Fruit fly (Drosophila melanogaster): Measurements from ENCODE around the gene CG10428.

DNA sequence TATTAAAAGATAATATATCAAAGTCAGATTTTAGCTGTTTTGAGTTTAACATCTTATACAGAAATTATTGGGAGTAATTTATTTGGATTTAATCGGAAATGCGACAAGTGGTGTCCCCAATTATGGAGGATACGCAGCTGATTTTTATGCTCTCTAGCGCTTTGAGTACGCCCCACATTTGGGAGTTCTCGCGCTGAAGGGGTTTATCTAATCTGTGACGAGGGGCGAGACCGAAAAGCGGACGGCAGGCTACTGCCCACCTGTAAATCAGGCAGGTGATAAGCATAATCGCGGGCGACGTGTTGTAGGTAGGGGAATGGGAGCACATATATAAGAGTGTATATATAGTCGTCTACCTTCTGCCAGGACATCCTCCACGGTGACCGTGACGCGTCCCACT lies 19.2 kb downstream of the CG10428 start:
- TF ChIP-seq Bdp1 (GFP tag; optimal IDR thresholded peaks at IDR 0.05) (no peak), CG10431 (GFP tag; optimal IDR thresholded peaks at IDR 0.05) (no peak), kni (GFP tag; optimal IDR thresholded peaks at IDR 0.05) (no peak), CG4424 (GFP tag; optimal IDR thresholded peaks at IDR 0.05) (no peak), sna (GFP tag; IDR thresholded peaks at IDR 0.05; ENCODE audit: partially characterized antibody) (no peak), org-1 (GFP tag; optimal IDR thresholded peaks at IDR 0.05) (no peak), CG13775 (GFP tag; optimal IDR thresholded peaks at IDR 0.05) (no peak), Jarid2 (GFP tag; optimal IDR thresholded peaks at IDR 0.05) (no peak), Oli (tag; optimal IDR thresholded peaks at IDR 0.05) (no peak), h (optimal IDR thresholded peaks at IDR 0.05) (no peak), Sry-δ (GFP tag; optimal IDR thresholded peaks at IDR 0.05) (no peak), Hr78 (GFP tag; optimal IDR thresholded peaks at IDR 0.05) (no peak)
